Fruit fly (Drosophila melanogaster) whole organism: Measurements from ENCODE around the gene CG10984.

Source experiments
- pan ChIP-seq: fragments of >200 bp; optimal IDR thresholded peaks from 2 replicates; lab custom pipeline; 2017
- psq ChIP-seq: fragments of >200 bp; optimal IDR thresholded peaks from 2 replicates; lab custom pipeline; 2017
- usp ChIP-seq: fragments of >200 bp; optimal IDR thresholded peaks from 2 replicates; lab custom pipeline; 2017; ENCODE audit warnings: missing biosample characterization, missing genetic modification characterization, mixed read lengths

DNA sequence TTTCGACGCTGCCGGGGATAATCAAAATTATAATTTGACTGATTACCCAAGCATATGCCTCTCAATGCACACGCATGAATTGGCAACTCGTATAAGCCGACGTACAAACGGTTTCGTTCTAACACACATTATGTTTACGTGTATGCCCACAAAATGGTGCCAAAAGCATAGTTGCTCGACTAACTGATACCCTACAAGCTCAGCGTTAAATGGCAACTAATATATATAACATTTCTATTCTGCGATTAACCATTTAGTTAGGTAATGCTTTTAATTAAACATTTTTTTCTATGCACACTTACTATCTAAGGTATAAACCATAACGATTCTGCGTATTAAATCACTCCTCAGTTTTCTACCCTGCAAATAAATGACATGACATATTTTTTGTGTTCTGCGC, 29.2 kb upstream of the CG10984 start:
- TF ChIP-seq usp (GFP tag; lab: Kevin White, UChicago): no peak
- no peak for TF ChIP-seq pan (lab: Kevin White, UChicago)
- TF ChIP-seq psq (lab: Kevin White, UChicago): no peak
